Worm (Caenorhabditis elegans) whole organism, young adult: ENCODE measurements around the gene T07F8.1.
A peak's percentile ranks its signal among the peaks of the same experiment; 100 is the strongest.

Experiments
- B0019.2 ChIP-seq: fragments of 200-800 bp; sonication (Bioruptor generic); conservative IDR thresholded peaks from 2 replicates; pipeline ENCODE4 v1.3.6; 2022; ENCODE audit warnings: missing genetic modification reagents, missing genetic modification characterization, missing compliant biosample characterization
- C17E4.6 ChIP-seq: fragments of 200-800 bp; sonication (Bioruptor generic); IDR thresholded peaks from 2 replicates; pipeline ENCODE4 v1.3.6; 2022; ENCODE audit warnings: missing genetic modification reagents, missing genetic modification characterization, missing compliant biosample characterization
- F10E7.11 ChIP-seq: sonication (generic microtip); optimal IDR thresholded peaks from 2 replicates; lab custom pipeline; 2017; ENCODE audit warnings: mild to moderate bottlenecking, missing genetic modification characterization, moderate library complexity, missing compliant biosample characterization
- F33H1.4 ChIP-seq: fragments of 200-800 bp; sonication (Bioruptor generic); IDR thresholded peaks from 2 replicates; pipeline ENCODE4 v1.3.6; 2022; ENCODE audit warnings: missing genetic modification reagents, missing genetic modification characterization, missing compliant biosample characterization
- Y53G8AR.9 ChIP-seq: fragments of 200-800 bp; sonication (Bioruptor generic); conservative IDR thresholded peaks from 2 replicates; pipeline ENCODE4 v1.3.6; 2022; ENCODE audit warnings: missing genetic modification reagents, missing genetic modification characterization, missing compliant biosample characterization
- Y79H2A.3 ChIP-seq: fragments of 200-800 bp; sonication (Bioruptor generic); conservative IDR thresholded peaks from 2 replicates; pipeline ENCODE4 v1.3.6; 2022; ENCODE audit warnings: missing genetic modification reagents, missing genetic modification characterization, missing compliant biosample characterization
- Y95B8A.8 ChIP-seq: fragments of 200-800 bp; sonication (Bioruptor generic); IDR thresholded peaks from 2 replicates; pipeline ENCODE4 v1.3.6; 2022; ENCODE audit warnings: missing genetic modification reagents, missing genetic modification characterization, missing compliant biosample characterization
- ZK185.1 ChIP-seq: sonication (generic microtip); optimal IDR thresholded peaks from 2 replicates; lab custom pipeline; 2016; ENCODE audit warnings: mild to moderate bottlenecking, missing genetic modification characterization, missing compliant biosample characterization; ENCODE audit not compliant: poor library complexity, severe bottlenecking
- akir-1 ChIP-seq: fragments of 200-800 bp; sonication (Bioruptor generic); optimal IDR thresholded peaks from 2 replicates; lab custom pipeline; 2018; ENCODE audit warnings: mild to moderate bottlenecking, missing genetic modification characterization, moderate library complexity, missing compliant biosample characterization
- ama-1 ChIP-seq, 3 experiments: fragments of 150-350 bp in 1 of 3; sonication (generic microtip) in 2 of 3; optimal IDR thresholded peaks; 2 replicates each; lab custom pipeline; 2014 to 2018; ENCODE audit warnings: missing biosample characterization in 2 of 3, missing genetic modification characterization in 2 of 3, missing genetic modification reagents in 2 of 3
- attf-5 ChIP-seq: fragments of 200-800 bp; sonication (Bioruptor generic); optimal IDR thresholded peaks from 2 replicates; lab custom pipeline; 2018; ENCODE audit warnings: mild to moderate bottlenecking, missing genetic modification characterization, missing compliant biosample characterization
- attf-6 ChIP-seq: fragments of 200-800 bp; sonication (Bioruptor generic); IDR thresholded peaks from 2 replicates; pipeline ENCODE4 v1.3.6; 2022; ENCODE audit warnings: missing genetic modification reagents, missing genetic modification characterization, missing compliant biosample characterization
- ccch-3 ChIP-seq: fragments of 200-800 bp; sonication (Bioruptor generic); optimal IDR thresholded peaks from 2 replicates; lab custom pipeline; 2018; ENCODE audit warnings: mild to moderate bottlenecking, missing genetic modification characterization, missing compliant biosample characterization
- ceh-91 ChIP-seq: fragments of 200-800 bp; sonication (Bioruptor generic); IDR thresholded peaks from 2 replicates; pipeline ENCODE4 v1.3.6; 2022; ENCODE audit warnings: missing genetic modification reagents, missing genetic modification characterization, missing compliant biosample characterization
- die-1 ChIP-seq: sonication (generic microtip); optimal IDR thresholded peaks from 2 replicates; lab custom pipeline; 2016; ENCODE audit warnings: missing genotype, mild to moderate bottlenecking, missing genetic modification characterization, missing compliant biosample characterization
- dox-1 ChIP-seq: fragments of 200-800 bp; sonication (Bioruptor generic); IDR thresholded peaks from 2 replicates; pipeline ENCODE4 v1.3.6; 2022; ENCODE audit warnings: missing genetic modification reagents, missing genetic modification characterization, missing compliant biosample characterization
- egl-18 ChIP-seq: fragments of 200-800 bp; sonication (Bioruptor generic); IDR thresholded peaks from 2 replicates; pipeline ENCODE4 v1.3.6; 2022; ENCODE audit warnings: missing genetic modification reagents, missing genetic modification characterization, missing compliant biosample characterization
- egl-44 ChIP-seq: fragments of 200-800 bp; sonication (Bioruptor generic); IDR thresholded peaks from 2 replicates; pipeline ENCODE4 v1.3.6; 2022; ENCODE audit warnings: missing genetic modification reagents, missing genetic modification characterization, missing compliant biosample characterization
- hlh-12 ChIP-seq: sonication (generic microtip); optimal IDR thresholded peaks from 2 replicates; lab custom pipeline; 2016; ENCODE audit warnings: missing genetic modification characterization, missing compliant biosample characterization
- hlh-26 ChIP-seq: fragments of 200-800 bp; sonication (Bioruptor generic); conservative IDR thresholded peaks from 2 replicates; pipeline ENCODE4 v1.3.6; 2022; ENCODE audit warnings: missing genetic modification reagents, missing genetic modification characterization, missing compliant biosample characterization
- hmg-1.2 ChIP-seq: fragments of 200-800 bp; sonication (Bioruptor generic); IDR thresholded peaks from 2 replicates; pipeline ENCODE4 v1.3.6; 2022; ENCODE audit warnings: missing genetic modification reagents, missing genetic modification characterization, missing compliant biosample characterization
- hrde-1 ChIP-seq: sonication (generic microtip); optimal IDR thresholded peaks from 2 replicates; lab custom pipeline; 2016; ENCODE audit warnings: missing genetic modification characterization, mild to moderate bottlenecking, missing compliant biosample characterization, moderate library complexity, missing genotype, missing genetic modification reagents, borderline replicate concordance
- lag-1 ChIP-seq: fragments of 200-800 bp; sonication (Bioruptor generic); IDR thresholded peaks from 2 replicates; pipeline ENCODE4 v1.3.6; 2022; ENCODE audit warnings: missing genetic modification reagents, missing genetic modification characterization, missing compliant biosample characterization
- lin-26 ChIP-seq: fragments of 200-800 bp; sonication (Bioruptor generic); IDR thresholded peaks from 2 replicates; pipeline ENCODE4 v1.3.6; 2022; ENCODE audit warnings: missing genetic modification reagents, missing genetic modification characterization, missing compliant biosample characterization
- lin-40 ChIP-seq: sonication (generic microtip); optimal IDR thresholded peaks from 2 replicates; lab custom pipeline; 2016; ENCODE audit warnings: missing genetic modification characterization, mild to moderate bottlenecking, missing compliant biosample characterization, missing genotype, missing genetic modification reagents
- lsy-27 ChIP-seq: sonication (generic microtip); optimal IDR thresholded peaks from 2 replicates; lab custom pipeline; 2017; ENCODE audit warnings: missing genetic modification characterization, mild to moderate bottlenecking, missing compliant biosample characterization, antibody characterized with exemption, missing genotype, borderline replicate concordance; ENCODE audit not compliant: insufficient read depth
- madf-6 ChIP-seq: fragments of 200-800 bp; sonication (Bioruptor generic); IDR thresholded peaks from 2 replicates; pipeline ENCODE4 v1.3.6; 2022; ENCODE audit warnings: missing genetic modification reagents, missing genetic modification characterization, missing compliant biosample characterization
- mel-28 ChIP-seq: sonication (generic microtip); optimal IDR thresholded peaks from 2 replicates; lab custom pipeline; 2016; ENCODE audit warnings: borderline replicate concordance, mild to moderate bottlenecking, missing genetic modification characterization, missing compliant biosample characterization
- nfya-1 ChIP-seq: sonication (generic microtip); optimal IDR thresholded peaks from 2 replicates; lab custom pipeline; 2017; ENCODE audit warnings: antibody characterized with exemption, missing compliant biosample characterization, missing genetic modification characterization, borderline replicate concordance; ENCODE audit not compliant: insufficient read depth
- nfyb-1 ChIP-seq: fragments of 200-800 bp; sonication (Bioruptor generic); IDR thresholded peaks from 2 replicates; pipeline ENCODE4 v1.3.6; 2022; ENCODE audit warnings: missing genetic modification reagents, missing genetic modification characterization, missing compliant biosample characterization
- nhr-179 ChIP-seq: sonication (generic microtip); optimal IDR thresholded peaks from 2 replicates; lab custom pipeline; 2016; ENCODE audit warnings: mild to moderate bottlenecking, missing genetic modification characterization, missing compliant biosample characterization
- pha-4 ChIP-seq: fragments of 150-350 bp; sonication (generic microtip); optimal IDR thresholded peaks from 2 replicates; lab custom pipeline; 2014; ENCODE audit warnings: missing biosample characterization, missing genetic modification reagents, missing genetic modification characterization
- snpc-1.1 ChIP-seq: sonication (generic microtip); optimal IDR thresholded peaks from 2 replicates; lab custom pipeline; 2017; ENCODE audit warnings: missing genetic modification characterization, mild to moderate bottlenecking, missing compliant biosample characterization, antibody characterized with exemption, moderate library complexity, missing genotype, missing genetic modification reagents; ENCODE audit not compliant: insufficient read depth
- snpc-1.3 ChIP-seq: sonication (generic microtip); optimal IDR thresholded peaks from 2 replicates; lab custom pipeline; 2017; ENCODE audit warnings: missing genetic modification characterization, mild to moderate bottlenecking, missing compliant biosample characterization, antibody characterized with exemption, moderate library complexity, missing genotype, missing genetic modification reagents; ENCODE audit not compliant: insufficient read depth
- snpc-4 ChIP-seq, 5 experiments: fragments of 150-350 bp in 1 of 5; sonication (generic microtip) in 4 of 5; optimal IDR thresholded peaks; 2 replicates each; lab custom pipeline; 2014 to 2018; ENCODE audit warnings: missing genetic modification characterization in 5 of 5, missing biosample characterization in 3 of 5, antibody characterized with exemption in 2 of 5, mild to moderate bottlenecking in 2 of 5, missing compliant biosample characterization in 2 of 5, missing genotype in 2 of 5, moderate library complexity in 2 of 5, missing genetic modification reagents in 1 of 5
- sptf-2 ChIP-seq: fragments of 200-800 bp; sonication (Bioruptor generic); optimal IDR thresholded peaks from 2 replicates; lab custom pipeline; 2018; ENCODE audit warnings: mild to moderate bottlenecking, missing genetic modification characterization, missing compliant biosample characterization
- tbx-9 ChIP-seq: sonication (generic microtip); optimal IDR thresholded peaks from 2 replicates; lab custom pipeline; 2016; ENCODE audit warnings: borderline replicate concordance, missing genetic modification characterization, inconsistent platforms, missing compliant biosample characterization
- unc-62 ChIP-seq: fragments of 150-350 bp; optimal IDR thresholded peaks from 2 replicates; lab custom pipeline; 2014; ENCODE audit warnings: missing biosample characterization, missing genetic modification reagents, missing genetic modification characterization
- xnd-1 ChIP-seq: sonication (generic microtip); optimal IDR thresholded peaks from 2 replicates; lab custom pipeline; 2016; ENCODE audit warnings: missing genotype, missing genetic modification reagents, missing genetic modification characterization, missing compliant biosample characterization
- zim-3 ChIP-seq: sonication (generic microtip); optimal IDR thresholded peaks from 2 replicates; lab custom pipeline; 2017; ENCODE audit warnings: mild to moderate bottlenecking, missing genetic modification characterization, moderate library complexity, missing compliant biosample characterization
- ztf-18 ChIP-seq: sonication (generic microtip); optimal IDR thresholded peaks from 2 replicates; lab custom pipeline; 2016; ENCODE audit warnings: missing genotype, mild to moderate bottlenecking, missing genetic modification characterization, missing compliant biosample characterization
- ztf-28 ChIP-seq: fragments of 200-800 bp; sonication (Bioruptor generic); IDR thresholded peaks from 2 replicates; pipeline ENCODE4 v1.3.6; 2022; ENCODE audit warnings: missing genetic modification reagents, missing genetic modification characterization, missing compliant biosample characterization
- ztf-6 ChIP-seq: fragments of 200-800 bp; sonication (Bioruptor generic); IDR thresholded peaks from 2 replicates; pipeline ENCODE4 v1.3.6; 2022; ENCODE audit warnings: missing genetic modification reagents, missing genetic modification characterization, missing compliant biosample characterization

The T07F8.1 gene

ce11 chrII:7199308-7199707 is 51.1 kb downstream of the T07F8.1 start, which contains the start of gene E04F6.6:
TSS of gene E04F6.6 (minus strand) at chrII:7199565.
- no peak for TF ChIP-seq nfya-1 (tag; lab: Kevin White, UChicago)
- TF ChIP-seq sptf-2 (GFP tag; lab: Kevin White, UChicago) = no peak
- no peak for TF ChIP-seq xnd-1
- no peak for TF ChIP-seq hlh-26 (GFP tag; lab: Robert Waterston, UW)
- TF ChIP-seq hmg-1.2 (GFP tag; lab: Robert Waterston, UW) = no peak
- no peak for TF ChIP-seq dox-1 (GFP tag; lab: Robert Waterston, UW)
- no peak for TF ChIP-seq mel-28
- TF ChIP-seq nfyb-1 = no peak
- TF ChIP-seq die-1 (tag; lab: Kevin White, UChicago) = no peak
- no peak for TF ChIP-seq pha-4 (tag; lab: Kevin White, UChicago)
- no peak for TF ChIP-seq Y53G8AR.9 (GFP tag; lab: Robert Waterston, UW)
- TF ChIP-seq F10E7.11 (tag; lab: Kevin White, UChicago) = no peak
- no peak for TF ChIP-seq ceh-91 (GFP tag; lab: Robert Waterston, UW)
- no peak for TF ChIP-seq egl-18 (GFP tag; lab: Robert Waterston, UW)
- TF ChIP-seq ztf-6 (GFP tag; lab: Robert Waterston, UW) = no peak
- no peak for TF ChIP-seq madf-6
- TF ChIP-seq tbx-9 (tag; lab: Kevin White, UChicago) = no peak

- TF ChIP-seq attf-5 (GFP tag; lab: Kevin White, UChicago) = peak; percentile 70
- peak; percentile 91 for TF ChIP-seq die-1 (tag; lab: Kevin White, UChicago)
- peak; percentile 76 for TF ChIP-seq lin-40
- no peak for TF ChIP-seq B0019.2 (GFP tag; lab: Robert Waterston, UW)
- TF ChIP-seq akir-1 (GFP tag; lab: Kevin White, UChicago) = peak; percentile 36
- no peak for TF ChIP-seq ccch-3
- TF ChIP-seq Y79H2A.3 = no peak
- TF ChIP-seq attf-6 = peak; percentile 88
- peak; percentile 80; the same call in 1 of the 2 replicates for TF ChIP-seq egl-44
- TF ChIP-seq ztf-18 (tag; lab: Kevin White, UChicago) = peak; percentile 84
- no peak for TF ChIP-seq lag-1 (GFP tag; lab: Robert Waterston, UW)
- no peak for TF ChIP-seq tbx-9 (tag; lab: Kevin White, UChicago)
- TF ChIP-seq zim-3 (tag; lab: Kevin White, UChicago) = peak; percentile 82
- TF ChIP-seq xnd-1 = peak; percentile 31
- TF ChIP-seq hrde-1 (tag; lab: Kevin White, UChicago) = peak; percentile 30
- TF ChIP-seq snpc-1.3 (tag; lab: Kevin White, UChicago) = peak; percentile 79
- TF ChIP-seq ama-1 (optimal IDR thresholded peaks at IDR 0.05; lab: Kevin White, UChicago) = no peak
- peak; percentile 43 to 86 for TF ChIP-seq ama-1 (GFP tag; optimal IDR thresholded peaks at IDR 0.05; lab: Kevin White, UChicago)
- TF ChIP-seq snpc-1.1 (tag; lab: Kevin White, UChicago) = peak; percentile 95
- TF ChIP-seq ZK185.1 = peak; percentile 78
- TF ChIP-seq nhr-179 (tag; lab: Kevin White, UChicago) = no peak
- TF ChIP-seq madf-6 = peak; percentile 81
- peak; percentile 11 for TF ChIP-seq hlh-12 (tag; lab: Kevin White, UChicago)
- peak; percentile 51; the same call in 1 of the 2 replicates for TF ChIP-seq Y95B8A.8
- no peak for TF ChIP-seq pha-4 (tag; lab: Kevin White, UChicago)
- TF ChIP-seq unc-62 (GFP tag; lab: Kevin White, UChicago) = no peak
- TF ChIP-seq lin-26 (GFP tag; lab: Robert Waterston, UW) = peak; percentile 95
- TF ChIP-seq ztf-28 = no peak
- peak; percentile 50 for TF ChIP-seq lsy-27
- peak; percentile 48; the same call in 1 of the 2 replicates for TF ChIP-seq F33H1.4 (GFP tag; lab: Robert Waterston, UW)
- peak; percentile 82 for TF ChIP-seq sptf-2 (GFP tag; lab: Kevin White, UChicago)
- peak; percentile 77 for TF ChIP-seq C17E4.6 (GFP tag; lab: Robert Waterston, UW)
- peak; percentile 96 for TF ChIP-seq snpc-4 (GFP tag; optimal IDR thresholded peaks at IDR 0.05; lab: Kevin White, UChicago)
- peak; percentile 97 to 99 (median 98) for TF ChIP-seq snpc-4 (tag; optimal IDR thresholded peaks at IDR 0.05; lab: Kevin White, UChicago)
Observed at ce11 chrII:7200051-7200599, 51.9 kb downstream of the T07F8.1 start, which contains the start of gene pcrg-1. TSS of gene pcrg-1 (plus strand) at chrII:7200549.
